Fruit fly (Drosophila melanogaster): Measurements from ENCODE around the gene CG13919.

CG13919 gene

dm6 chr3L:1618116-1618727, 27.0 kb upstream of the CG13919 start, which contains the start of the genes CG13926, ABCB7 and CG33230 (continued):
- TF ChIP-seq CG10147 (GFP tag; optimal IDR thresholded peaks at IDR 0.05), result no peak
- peak; percentile 36 for TF ChIP-seq bab2 (GFP tag; optimal IDR thresholded peaks at IDR 0.05)
- TF ChIP-seq eyg (GFP tag; optimal IDR thresholded peaks at IDR 0.05), result no peak
- TF ChIP-seq H2.0 (GFP tag; IDR thresholded peaks at IDR 0.05), result no peak
- TF ChIP-seq CG4328 (GFP tag; optimal IDR thresholded peaks at IDR 0.05), result no peak
- no peak for TF ChIP-seq CG13296 (GFP tag; optimal IDR thresholded peaks at IDR 0.05)
- no peak for TF ChIP-seq pfk (GFP tag; optimal IDR thresholded peaks at IDR 0.05)
- TF ChIP-seq Nf-YA (GFP tag; IDR thresholded peaks at IDR 0.05), result no peak
- TF ChIP-seq MBD-R2 (GFP tag; IDR thresholded peaks at IDR 0.05), result peak; percentile 84
- TF ChIP-seq Fer3 (tag; optimal IDR thresholded peaks at IDR 0.05), result peak; percentile 5
- TF ChIP-seq MTF-1 (GFP tag; optimal IDR thresholded peaks at IDR 0.05; ENCODE audit: borderline replicate concordance), result no peak
- TF ChIP-seq tll (GFP tag; optimal IDR thresholded peaks at IDR 0.05), result no peak
- no peak for TF ChIP-seq CTCF (GFP tag; optimal IDR thresholded peaks at IDR 0.05)
- no peak for TF ChIP-seq tap (tag; optimal IDR thresholded peaks at IDR 0.05)
- TF ChIP-seq tup (GFP tag; optimal IDR thresholded peaks at IDR 0.05), result no peak
- TF ChIP-seq pum (GFP tag; optimal IDR thresholded peaks at IDR 0.05), result no peak
- TF ChIP-seq crp (GFP tag; optimal IDR thresholded peaks at IDR 0.05), result peak; percentile 34 to 92
- no peak for TF ChIP-seq CG6854 (GFP tag; optimal IDR thresholded peaks at IDR 0.05)
- no peak for TF ChIP-seq CG10366 (GFP tag; IDR thresholded peaks at IDR 0.05)
- peak; percentile 39 to 77 for TF ChIP-seq Pdp1 (GFP tag; optimal IDR thresholded peaks at IDR 0.05)
- no peak for TF ChIP-seq CG4707 (GFP tag; optimal IDR thresholded peaks at IDR 0.05)
- TF ChIP-seq NC2β (GFP tag; optimal IDR thresholded peaks at IDR 0.05), result no peak
- TF ChIP-seq otp (GFP tag; IDR thresholded peaks at IDR 0.05), result no peak
- no peak for TF ChIP-seq CG15479 (GFP tag; optimal IDR thresholded peaks at IDR 0.05)
- no peak for TF ChIP-seq pnt (GFP tag; optimal IDR thresholded peaks at IDR 0.05)
- no peak for TF ChIP-seq ato (GFP tag; IDR thresholded peaks at IDR 0.05; ENCODE audit: partially characterized antibody)
- 0 out of 3 replicates have a peak, but pooled peaks have one; percentile 42 for TF ChIP-seq Dbx (GFP tag; IDR thresholded peaks at IDR 0.05)
- TF ChIP-seq slp2 (GFP tag; optimal IDR thresholded peaks at IDR 0.05), result no peak
- no peak for TF ChIP-seq Dad (GFP tag; optimal IDR thresholded peaks at IDR 0.05)
- no peak for TF ChIP-seq Neu2 (GFP tag; optimal IDR thresholded peaks at IDR 0.05; ENCODE audit: borderline replicate concordance)
- TF ChIP-seq luna (GFP tag; optimal IDR thresholded peaks at IDR 0.05), result no peak
- no peak for TF ChIP-seq CG4730 (GFP tag; IDR thresholded peaks at IDR 0.05)
- TF ChIP-seq CG7372 (GFP tag; IDR thresholded peaks at IDR 0.05), result no peak
- no peak for TF ChIP-seq CG6654 (GFP tag; optimal IDR thresholded peaks at IDR 0.05)
- no peak for TF ChIP-seq Doc2 (GFP tag; IDR thresholded peaks at IDR 0.05)
- no peak for TF ChIP-seq crol (GFP tag; IDR thresholded peaks at IDR 0.05)
- no peak for TF ChIP-seq CG1647 (GFP tag; optimal IDR thresholded peaks at IDR 0.05)
- peak; percentile 64 for TF ChIP-seq Sin3A (optimal IDR thresholded peaks at IDR 0.05)
- no peak for TF ChIP-seq jigr1 (GFP tag; IDR thresholded peaks at IDR 0.05)
- peak; percentile 16 for TF ChIP-seq NfI (GFP tag; optimal IDR thresholded peaks at IDR 0.05)
- no peak for TF ChIP-seq en (GFP tag; optimal IDR thresholded peaks at IDR 0.05)
- no peak for TF ChIP-seq Sox100B (GFP tag; optimal IDR thresholded peaks at IDR 0.05)
- TF ChIP-seq CHES-1-like (GFP tag; optimal IDR thresholded peaks at IDR 0.05), result peak; percentile 16
- TF ChIP-seq Nf-YC (tag; optimal IDR thresholded peaks at IDR 0.05), result peak; percentile 46
- TF ChIP-seq CG13894 (tag; optimal IDR thresholded peaks at IDR 0.05), result no peak
- no peak for TF ChIP-seq CG3065 (GFP tag; optimal IDR thresholded peaks at IDR 0.05)
- TF ChIP-seq Dip2 (GFP tag; IDR thresholded peaks at IDR 0.05), result no peak
- TF ChIP-seq hkb (optimal IDR thresholded peaks at IDR 0.05), result peak; percentile 75
- TF ChIP-seq hkb (GFP tag; IDR thresholded peaks at IDR 0.05), result no peak
- TF ChIP-seq ftz-f1 (GFP tag; optimal IDR thresholded peaks at IDR 0.05), result peak; percentile 98
- TF ChIP-seq Drgx (GFP tag; IDR thresholded peaks at IDR 0.05), result 0 out of 2 replicates have a peak, but pooled peaks have one; percentile 12
- TF ChIP-seq CG32767 (GFP tag; IDR thresholded peaks at IDR 0.05), result no peak
